Fruit fly (Drosophila melanogaster) whole organism, embryonic: ENCODE results near the gene CG34134.

Experiments
- CG10321 ChIP-seq: fragments of 200-800 bp; sonication (Bioruptor generic); IDR thresholded peaks from 2 replicates; pipeline ENCODE4 v1.3.6; 2022; ENCODE audit warnings: missing biosample characterization, missing genetic modification characterization
- CG10959 ChIP-seq: fragments of 200-800 bp; sonication (Bioruptor generic); IDR thresholded peaks from 2 replicates; pipeline ENCODE4 v1.3.6; 2022; ENCODE audit warnings: missing biosample characterization, missing genetic modification characterization
- CG12219 ChIP-seq: fragments of 200-800 bp; sonication (Bioruptor generic); optimal IDR thresholded peaks from 3 replicates; lab custom pipeline; 2018; ENCODE audit warnings: missing biosample characterization, mild to moderate bottlenecking, missing genetic modification characterization
- CG13894 ChIP-seq: fragments of 200-800 bp; sonication (Bioruptor generic); optimal IDR thresholded peaks from 3 replicates; lab custom pipeline; 2018; ENCODE audit warnings: missing biosample characterization, mild to moderate bottlenecking, missing genetic modification characterization, moderate library complexity
- CG14441 ChIP-seq: fragments of 200-800 bp; sonication (Bioruptor generic); IDR thresholded peaks from 2 replicates; pipeline ENCODE4 v1.3.6; 2022; ENCODE audit warnings: missing biosample characterization, missing genetic modification characterization
- CG15269 ChIP-seq: fragments of 200-800 bp; sonication (Bioruptor generic); optimal IDR thresholded peaks from 2 replicates; lab custom pipeline; 2018; ENCODE audit warnings: missing biosample characterization, mild to moderate bottlenecking, missing genetic modification characterization, moderate library complexity
- CG17186 ChIP-seq: fragments of 200-800 bp; sonication (Bioruptor generic); optimal IDR thresholded peaks from 3 replicates; lab custom pipeline; 2017; ENCODE audit warnings: missing biosample characterization, missing genetic modification reagents, missing genetic modification characterization
- CG17359 ChIP-seq: fragments of 200-800 bp; sonication (Bioruptor generic); optimal IDR thresholded peaks from 3 replicates; lab custom pipeline; 2018; ENCODE audit warnings: missing biosample characterization, mild to moderate bottlenecking, missing genetic modification characterization, moderate library complexity
- CG17912 ChIP-seq: fragments of 200-800 bp; sonication (Bioruptor generic); optimal IDR thresholded peaks from 2 replicates; lab custom pipeline; 2018; ENCODE audit warnings: missing biosample characterization, mild to moderate bottlenecking, missing genetic modification characterization
- CG18619 ChIP-seq: fragments of 200-800 bp; sonication (Bioruptor generic); optimal IDR thresholded peaks from 3 replicates; lab custom pipeline; 2017; ENCODE audit warnings: missing biosample characterization, mild to moderate bottlenecking, missing genetic modification characterization
- CG18764 ChIP-seq: fragments of 200-800 bp; sonication (Bioruptor generic); optimal IDR thresholded peaks from 3 replicates; lab custom pipeline; 2016; ENCODE audit warnings: missing biosample characterization, missing genetic modification characterization
- CG2875 ChIP-seq: fragments of 200-800 bp; sonication (Bioruptor generic); optimal IDR thresholded peaks from 2 replicates; lab custom pipeline; 2017; ENCODE audit warnings: missing biosample characterization, mild to moderate bottlenecking, missing genetic modification characterization, missing genetic modification reagents
- CG7271 ChIP-seq: fragments of 200-800 bp; sonication (Bioruptor generic); optimal IDR thresholded peaks from 2 replicates; lab custom pipeline; 2018; ENCODE audit warnings: missing biosample characterization, mild to moderate bottlenecking, missing genetic modification characterization, moderate library complexity
- CG7745 ChIP-seq: fragments of 200-800 bp; sonication (Bioruptor generic); optimal IDR thresholded peaks from 2 replicates; lab custom pipeline; 2018; ENCODE audit warnings: missing biosample characterization, mild to moderate bottlenecking, missing genetic modification characterization, moderate library complexity
- CG7786 ChIP-seq: fragments of 200-800 bp; sonication (Bioruptor generic); optimal IDR thresholded peaks from 2 replicates; lab custom pipeline; 2016; ENCODE audit warnings: missing biosample characterization, missing genetic modification characterization
- CG7928 ChIP-seq: fragments of 200-800 bp; sonication (Bioruptor generic); optimal IDR thresholded peaks from 2 replicates; lab custom pipeline; 2017; ENCODE audit warnings: missing biosample characterization, mild to moderate bottlenecking, missing genetic modification characterization
- CG8478 ChIP-seq: fragments of >200 bp; optimal IDR thresholded peaks from 2 replicates; lab custom pipeline; 2018
- CrebB ChIP-seq: fragments of 200-800 bp; sonication (Bioruptor generic); optimal IDR thresholded peaks from 3 replicates; lab custom pipeline; 2018; ENCODE audit warnings: missing biosample characterization, mild to moderate bottlenecking, missing genetic modification characterization
- Dip2 ChIP-seq: fragments of 200-800 bp; sonication (Bioruptor generic); IDR thresholded peaks from 2 replicates; pipeline ENCODE4 v1.3.6; 2022; ENCODE audit warnings: missing biosample characterization, missing genetic modification characterization
- Dip3 ChIP-seq: fragments of 200-800 bp; sonication (Bioruptor generic); optimal IDR thresholded peaks from 3 replicates; lab custom pipeline; 2016; ENCODE audit warnings: missing biosample characterization, missing genetic modification characterization
- Drgx ChIP-seq: fragments of 200-800 bp; sonication (Bioruptor generic); IDR thresholded peaks from 2 replicates; pipeline ENCODE4 v1.3.6; 2022; ENCODE audit warnings: missing biosample characterization, missing genetic modification characterization
- H2.0 ChIP-seq: fragments of 200-800 bp; sonication (Bioruptor generic); IDR thresholded peaks from 2 replicates; pipeline ENCODE4 v1.3.6; 2022; ENCODE audit warnings: missing biosample characterization, missing genetic modification characterization
- Hr78 ChIP-seq, 2 experiments: fragments of 200-800 bp in 1 of 2; fragments of >200 bp in 1 of 2; sonication (Bioruptor generic) in 1 of 2; optimal IDR thresholded peaks; 2 replicates each; lab custom pipeline; 2017 to 2019; ENCODE audit warnings: missing biosample characterization in 2 of 2, missing genetic modification characterization in 2 of 2, mild to moderate bottlenecking in 1 of 2, moderate library complexity in 1 of 2
- Hsf ChIP-seq: fragments of 200-800 bp; sonication (Bioruptor generic); optimal IDR thresholded peaks from 3 replicates; lab custom pipeline; 2016; ENCODE audit warnings: missing biosample characterization, missing genetic modification characterization
- Max ChIP-seq: fragments of 200-800 bp; sonication (Bioruptor generic); optimal IDR thresholded peaks from 2 replicates; lab custom pipeline; 2016; ENCODE audit warnings: missing biosample characterization, mild to moderate bottlenecking, missing genetic modification characterization
- NC2β ChIP-seq: fragments of 200-800 bp; sonication (Bioruptor generic); optimal IDR thresholded peaks from 2 replicates; lab custom pipeline; 2016; ENCODE audit warnings: missing biosample characterization, missing genetic modification characterization
- Neu2 ChIP-seq: fragments of 200-800 bp; sonication (Bioruptor generic); optimal IDR thresholded peaks from 3 replicates; lab custom pipeline; 2016; ENCODE audit warnings: missing biosample characterization, missing genetic modification characterization, borderline replicate concordance
- Ravus ChIP-seq: fragments of 200-800 bp; sonication (Bioruptor generic); IDR thresholded peaks from 2 replicates; pipeline ENCODE4 v1.3.6; 2022; ENCODE audit warnings: missing biosample characterization, missing genetic modification characterization
- Rfx ChIP-seq: fragments of 200-800 bp; sonication (Bioruptor generic); IDR thresholded peaks from 2 replicates; pipeline ENCODE4 v1.3.6; 2022; ENCODE audit warnings: missing biosample characterization, missing genetic modification characterization
- Rx ChIP-seq: fragments of 200-800 bp; sonication (Bioruptor generic); IDR thresholded peaks from 2 replicates; pipeline ENCODE4 v1.3.6; 2022; ENCODE audit warnings: missing biosample characterization, missing genetic modification characterization
- Side ChIP-seq: fragments of 200-800 bp; sonication (Bioruptor generic); optimal IDR thresholded peaks from 2 replicates; lab custom pipeline; 2016; ENCODE audit warnings: missing biosample characterization, missing genetic modification characterization
- Usf ChIP-seq: fragments of 200-800 bp; sonication (Bioruptor generic); optimal IDR thresholded peaks from 2 replicates; lab custom pipeline; 2017; ENCODE audit warnings: missing genotype, missing biosample characterization, missing genetic modification characterization
- ash1 ChIP-seq: fragments of 200-800 bp; sonication (Bioruptor generic); optimal IDR thresholded peaks from 2 replicates; lab custom pipeline; 2018; ENCODE audit warnings: missing biosample characterization, mild to moderate bottlenecking, missing genetic modification characterization
- chinmo ChIP-seq: fragments of 200-800 bp; sonication (Bioruptor generic); IDR thresholded peaks from 4 replicates; pipeline ENCODE4 v1.3.6; 2022; ENCODE audit warnings: missing biosample characterization, missing genetic modification characterization; ENCODE audit not compliant: partially characterized antibody
- dpn ChIP-seq, 2 experiments: fragments of 200-800 bp; sonication (Bioruptor generic); optimal IDR thresholded peaks; 3 replicates each; lab custom pipeline; 2016; ENCODE audit warnings: missing biosample characterization in 2 of 2, missing genetic modification characterization in 2 of 2
- ftz-f1 ChIP-seq: fragments of 200-800 bp; sonication (Bioruptor generic); optimal IDR thresholded peaks from 2 replicates; lab custom pipeline; 2016; ENCODE audit warnings: missing biosample characterization, missing genetic modification characterization
- gfzf ChIP-seq: fragments of 200-800 bp; sonication (Bioruptor generic); optimal IDR thresholded peaks from 2 replicates; lab custom pipeline; 2016; ENCODE audit warnings: missing biosample characterization, mild to moderate bottlenecking, missing genetic modification characterization, moderate library complexity
- grn ChIP-seq: fragments of 200-800 bp; sonication (Bioruptor generic); optimal IDR thresholded peaks from 3 replicates; lab custom pipeline; 2017; ENCODE audit warnings: missing biosample characterization, missing genetic modification characterization
- h ChIP-seq: fragments of >200 bp; optimal IDR thresholded peaks from 2 replicates; lab custom pipeline; 2017
- ken ChIP-seq: fragments of 200-800 bp; sonication (Bioruptor generic); IDR thresholded peaks from 3 replicates; pipeline ENCODE4 v1.3.6; 2022; ENCODE audit warnings: missing biosample characterization, missing genetic modification characterization
- klu ChIP-seq: fragments of 200-800 bp; sonication (Bioruptor generic); IDR thresholded peaks from 2 replicates; pipeline ENCODE4 v1.3.6; 2022; ENCODE audit warnings: missing biosample characterization, missing genetic modification characterization
- luna ChIP-seq: fragments of 200-800 bp; sonication (Bioruptor generic); optimal IDR thresholded peaks from 2 replicates; lab custom pipeline; 2016; ENCODE audit warnings: missing biosample characterization, missing genetic modification characterization
- pan ChIP-seq, 4 experiments: fragments of >200 bp in 3 of 4; fragments of 200-800 bp in 1 of 4; sonication (Bioruptor generic) in 1 of 4; optimal IDR thresholded peaks in 3 of 4; IDR thresholded peaks in 1 of 4; 2 replicates each; pipeline versions ENCODE4 v1.3.6 to Lab custom; 2017 to 2022; ENCODE audit warnings: missing biosample characterization in 2 of 4, missing genetic modification characterization in 2 of 4, mixed read lengths in 1 of 4
- ro ChIP-seq: fragments of 200-800 bp; sonication (Bioruptor generic); IDR thresholded peaks from 2 replicates; pipeline ENCODE4 v1.3.6; 2022; ENCODE audit warnings: missing biosample characterization, missing genetic modification characterization
- scrt ChIP-seq: fragments of 200-800 bp; sonication (Bioruptor generic); optimal IDR thresholded peaks from 2 replicates; lab custom pipeline; 2018; ENCODE audit warnings: missing biosample characterization, mild to moderate bottlenecking, missing genetic modification characterization, moderate library complexity
- sim ChIP-seq: fragments of 200-800 bp; sonication (Bioruptor generic); IDR thresholded peaks from 2 replicates; pipeline ENCODE4 v1.3.6; 2022; ENCODE audit warnings: missing biosample characterization, missing genetic modification characterization
- sr ChIP-seq: fragments of 200-800 bp; sonication (Bioruptor generic); IDR thresholded peaks from 3 replicates; pipeline ENCODE4 v1.3.6; 2022; ENCODE audit warnings: missing biosample characterization, missing genetic modification characterization
- tll ChIP-seq, 2 experiments: fragments of 200-800 bp in 1 of 2; fragments of >200 bp in 1 of 2; sonication (Bioruptor generic) in 1 of 2; optimal IDR thresholded peaks; 2 replicates each; lab custom pipeline; 2017 to 2019; ENCODE audit warnings: missing biosample characterization in 2 of 2, missing genetic modification characterization in 2 of 2, mild to moderate bottlenecking in 1 of 2, moderate library complexity in 1 of 2
- trem ChIP-seq: fragments of 200-800 bp; optimal IDR thresholded peaks from 3 replicates; lab custom pipeline; 2019; ENCODE audit warnings: missing biosample characterization, mild to moderate bottlenecking, missing genetic modification characterization, moderate library complexity

CG34134 gene

DNA sequence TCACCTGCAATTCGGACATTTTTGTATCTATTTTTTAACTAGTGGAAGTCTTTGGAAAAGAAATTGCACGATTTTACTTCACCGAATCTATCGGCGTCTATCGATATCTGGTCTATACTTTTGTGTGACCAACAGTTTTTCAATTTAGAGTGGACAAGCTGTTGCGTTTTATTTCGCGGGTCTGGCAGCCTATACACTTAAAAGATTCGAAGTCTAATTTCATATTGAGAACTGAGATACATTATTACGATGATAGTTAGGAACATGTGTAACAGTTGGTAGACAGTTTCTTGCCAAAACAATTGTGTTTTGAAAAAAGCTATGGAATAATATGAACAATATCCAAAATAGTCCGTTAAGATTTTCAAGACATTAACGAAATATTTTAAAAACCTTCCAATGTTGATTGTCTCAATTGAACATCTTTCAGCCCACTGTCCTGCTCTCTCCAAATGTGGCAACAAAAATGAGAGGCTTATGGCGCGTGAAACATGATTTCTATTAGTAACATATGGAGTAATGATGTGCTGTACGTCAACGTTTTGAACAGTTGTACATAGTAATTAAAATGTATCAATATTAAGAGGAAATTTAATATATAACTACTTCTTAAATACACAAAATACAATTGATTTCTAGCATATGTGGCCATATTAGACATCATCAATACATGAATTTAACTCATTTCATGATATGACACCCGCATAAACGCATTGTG is 28.1 kb downstream of the CG34134 start, which contains the start of gene Acbp1 (continued):
- TF ChIP-seq CG13894 (tag; lab: Kevin White, UChicago) (peak; percentile 98), NC2β (peak; percentile 93), ftz-f1 (peak; percentile 32), Ravus (GFP tag; lab: Robert Waterston, UW) (peak; percentile 4; the same call in 1 of the 2 replicates), CG10959 (GFP tag; lab: Robert Waterston, UW) (peak; percentile 79), Max (GFP tag; lab: Kevin White, UChicago) (peak; percentile 92), luna (GFP tag; lab: Kevin White, UChicago) (peak; percentile 90), scrt (peak; percentile 98), trem (tag; lab: Kevin White, UChicago) (peak; percentile 95), tll (GFP tag; optimal IDR thresholded peaks at IDR 0.05; lab: Kevin White, UChicago) (no peak), CG7271 (peak; percentile 89), Usf (GFP tag; lab: Kevin White, UChicago) (peak; percentile 86), Neu2 (GFP tag; lab: Kevin White, UChicago) (peak; percentile 89), CG7928 (GFP tag; lab: Kevin White, UChicago) (peak; percentile 73), CrebB (tag; lab: Kevin White, UChicago) (peak; percentile 98), pan (optimal IDR thresholded peaks at IDR 0.05; lab: Kevin White, UChicago) (no peak), pan (GFP tag; optimal IDR thresholded peaks at IDR 0.05 in 1 of 2, IDR thresholded peaks at IDR 0.05 in 1 of 2) (peak in 1 of 2 experiments; percentile 89), Rfx (GFP tag; lab: Robert Waterston, UW) (peak; percentile 92), sim (GFP tag; lab: Robert Waterston, UW) (peak; percentile 68), chinmo (GFP tag; lab: Robert Waterston, UW) (peak; percentile 57; the same call in 1 of the 4 replicates), dpn (GFP tag; optimal IDR thresholded peaks at IDR 0.05; lab: Kevin White, UChicago) (peak; percentile 93 to 96), Hr78 (GFP tag; optimal IDR thresholded peaks at IDR 0.05; lab: Kevin White, UChicago) (peak in 1 of 2 experiments; percentile 92), klu (peak; percentile 88), CG7745 (tag; lab: Kevin White, UChicago) (peak; percentile 93), H2.0 (GFP tag; lab: Robert Waterston, UW) (peak; percentile 76), CG15269 (tag; lab: Kevin White, UChicago) (peak; percentile 97), CG2875 (GFP tag; lab: Kevin White, UChicago) (peak; percentile 94), Rx (GFP tag; lab: Robert Waterston, UW) (peak; percentile 80), CG17186 (GFP tag; lab: Kevin White, UChicago) (peak; percentile 58), CG12219 (GFP tag; lab: Kevin White, UChicago) (peak; percentile 99), CG7786 (GFP tag; lab: Kevin White, UChicago) (peak; percentile 96), Hsf (GFP tag; lab: Kevin White, UChicago) (peak; percentile 95), Dip3 (GFP tag; lab: Kevin White, UChicago) (peak; percentile 95), grn (GFP tag; lab: Kevin White, UChicago) (peak; percentile 67), CG14441 (GFP tag; lab: Robert Waterston, UW) (peak; percentile 89), CG18764 (GFP tag; lab: Kevin White, UChicago) (peak; percentile 88), sr (peak; percentile 45; the same call in 1 of the 3 replicates), ken (peak; percentile 90), Dip2 (no peak), gfzf (peak; percentile 84), CG17912 (peak; percentile 89), Drgx (GFP tag; lab: Robert Waterston, UW) (peak; percentile 90), h (lab: Kevin White, UChicago) (no peak), CG18619 (peak; percentile 96), CG17359 (peak; percentile 96), CG8478 (lab: Kevin White, UChicago) (no peak), ash1 (GFP tag; lab: Kevin White, UChicago) (peak; percentile 40), Side (GFP tag; lab: Kevin White, UChicago) (peak; percentile 97), CG10321 (GFP tag; lab: Robert Waterston, UW) (peak; percentile 67), ro (peak; percentile 77; the same call in 1 of the 2 replicates)
